Worm (Caenorhabditis elegans) whole organism, L4 larva: ENCODE data around the gene Y49F6B.2.

Source experiments
- F37D6.2 ChIP-seq: sonication (generic microtip); optimal IDR thresholded peaks from 2 replicates; lab custom pipeline; 2016; ENCODE audit warnings: mild to moderate bottlenecking, missing genetic modification characterization, missing compliant biosample characterization
- F44E2.7 ChIP-seq: fragments of 200-800 bp; sonication (Bioruptor generic); IDR thresholded peaks from 2 replicates; pipeline ENCODE4 v2.1.2; 2022; ENCODE audit warnings: missing genetic modification characterization, missing compliant biosample characterization
- R02D3.7 ChIP-seq: fragments of 150-350 bp; sonication (generic microtip); optimal IDR thresholded peaks from 3 replicates; lab custom pipeline; 2014; ENCODE audit warnings: missing biosample characterization, missing genetic modification characterization
- T26A8.4 ChIP-seq: fragments of 200-800 bp; sonication (Bioruptor generic); IDR thresholded peaks from 2 replicates; pipeline ENCODE4 v1.3.6; 2022; ENCODE audit warnings: missing genetic modification characterization, missing compliant biosample characterization
- Y75B8A.6 ChIP-seq: fragments of 200-800 bp; sonication (Bioruptor generic); IDR thresholded peaks from 2 replicates; pipeline ENCODE4 v1.3.6; 2022; ENCODE audit warnings: missing genetic modification reagents, missing genetic modification characterization, missing compliant biosample characterization
- ZK337.2 ChIP-seq: fragments of 200-800 bp; sonication (Bioruptor generic); IDR thresholded peaks from 2 replicates; pipeline ENCODE4 v1.3.6; 2022; ENCODE audit warnings: missing genetic modification reagents, missing genetic modification characterization, missing compliant biosample characterization
- ZK546.5 ChIP-seq, 2 experiments: sonication (generic microtip); optimal IDR thresholded peaks; 2 replicates each; lab custom pipeline; 2017; ENCODE audit warnings: missing biosample characterization in 2 of 2, missing genetic modification characterization in 2 of 2
- aha-1 ChIP-seq: fragments of 150-350 bp; peaks from one replicate; lab custom pipeline; 2014; ENCODE audit warnings: missing biosample characterization, missing genetic modification characterization
- arid-1 ChIP-seq: fragments of 200-800 bp; sonication (Bioruptor generic); conservative IDR thresholded peaks from 2 replicates; pipeline ENCODE4 v1.3.6; 2022; ENCODE audit warnings: missing genetic modification reagents, missing genetic modification characterization, missing compliant biosample characterization
- ceh-44 ChIP-seq: fragments of 200-800 bp; sonication (Bioruptor generic); IDR thresholded peaks from 2 replicates; pipeline ENCODE4 v1.3.6; 2022; ENCODE audit warnings: missing genetic modification reagents, missing genetic modification characterization, missing compliant biosample characterization
- cey-2 ChIP-seq: sonication (generic microtip); optimal IDR thresholded peaks from 3 replicates; lab custom pipeline; 2017; ENCODE audit warnings: missing genetic modification characterization, mild to moderate bottlenecking, missing compliant biosample characterization, antibody characterized with exemption, borderline replicate concordance; ENCODE audit not compliant: insufficient read depth
- ctbp-1 ChIP-seq: fragments of 200-800 bp; sonication (Bioruptor generic); IDR thresholded peaks from 2 replicates; pipeline ENCODE4 v1.3.6; 2022; ENCODE audit warnings: missing genetic modification reagents, missing genetic modification characterization, missing compliant biosample characterization
- daf-16 ChIP-seq, 3 experiments: sonication (generic microtip); optimal IDR thresholded peaks; 2 replicates each; lab custom pipeline; 2016 to 2017; ENCODE audit warnings: missing genetic modification characterization in 3 of 3, missing genetic modification reagents in 3 of 3, mild to moderate bottlenecking in 2 of 3, missing compliant biosample characterization in 2 of 3, missing biosample characterization in 1 of 3, moderate library complexity in 1 of 3
- daf-19 ChIP-seq: fragments of 200-800 bp; sonication (Bioruptor generic); conservative IDR thresholded peaks from 2 replicates; pipeline ENCODE4 v1.3.6; 2022; ENCODE audit warnings: missing genetic modification characterization, missing compliant biosample characterization
- dmd-6 ChIP-seq: fragments of 200-800 bp; sonication (Bioruptor generic); IDR thresholded peaks from 2 replicates; pipeline ENCODE4 v1.3.6; 2022; ENCODE audit warnings: missing genetic modification reagents, missing genetic modification characterization, missing compliant biosample characterization
- dmd-9 ChIP-seq: fragments of 200-800 bp; sonication (Bioruptor generic); IDR thresholded peaks from 2 replicates; pipeline ENCODE4 v1.3.6; 2022; ENCODE audit warnings: missing genetic modification reagents, missing genetic modification characterization, missing compliant biosample characterization
- dpl-1 ChIP-seq: fragments of 150-350 bp; optimal IDR thresholded peaks from 2 replicates; lab custom pipeline; 2014; ENCODE audit warnings: missing biosample characterization, missing genetic modification reagents, missing genetic modification characterization
- duxl-1 ChIP-seq: sonication (generic microtip); optimal IDR thresholded peaks from 2 replicates; lab custom pipeline; 2016; ENCODE audit warnings: mild to moderate bottlenecking, missing genetic modification characterization, moderate library complexity, missing compliant biosample characterization; ENCODE audit not compliant: poor library complexity
- egl-43 ChIP-seq: fragments of 200-800 bp; sonication (Bioruptor generic); IDR thresholded peaks from 2 replicates; pipeline ENCODE4 v1.3.6; 2022; ENCODE audit warnings: missing genetic modification reagents, missing genetic modification characterization, missing compliant biosample characterization
- fkh-10 ChIP-seq: fragments of 150-350 bp; optimal IDR thresholded peaks from 2 replicates; lab custom pipeline; 2014; ENCODE audit warnings: missing biosample characterization, missing genetic modification reagents, missing genetic modification characterization
- gei-8 ChIP-seq: fragments of 200-800 bp; sonication (Bioruptor generic); optimal IDR thresholded peaks from 2 replicates; lab custom pipeline; 2018; ENCODE audit warnings: mild to moderate bottlenecking, missing genetic modification characterization, missing compliant biosample characterization
- hlh-11 ChIP-seq: fragments of 200-800 bp; sonication (Bioruptor generic); optimal IDR thresholded peaks from 2 replicates; lab custom pipeline; 2018; ENCODE audit warnings: mild to moderate bottlenecking, missing genetic modification characterization, missing compliant biosample characterization
- lim-7 ChIP-seq: fragments of 200-800 bp; sonication (Bioruptor generic); IDR thresholded peaks from 2 replicates; pipeline ENCODE4 v1.3.6; 2022; ENCODE audit warnings: missing genetic modification characterization, missing compliant biosample characterization
- lin-38 ChIP-seq: fragments of 200-800 bp; sonication (Bioruptor generic); IDR thresholded peaks from 2 replicates; pipeline ENCODE4 v1.3.6; 2022; ENCODE audit warnings: missing genetic modification reagents, missing genetic modification characterization, missing compliant biosample characterization
- lin-39 ChIP-seq: fragments of 150-350 bp; optimal IDR thresholded peaks from 2 replicates; lab custom pipeline; 2014; ENCODE audit warnings: missing biosample characterization, missing genetic modification reagents, missing genetic modification characterization
- lsy-2 ChIP-seq, 2 experiments: fragments of 150-350 bp in 1 of 2; sonication (generic microtip) in 1 of 2; optimal IDR thresholded peaks; 2 replicates each; lab custom pipeline; 2014 to 2017; ENCODE audit warnings: missing biosample characterization in 2 of 2, missing genetic modification characterization in 2 of 2
- mdl-1 ChIP-seq, 2 experiments: fragments of 150-350 bp in 1 of 2; sonication (generic microtip) in 1 of 2; optimal IDR thresholded peaks; 2 replicates each; lab custom pipeline; 2014 to 2017; ENCODE audit warnings: missing biosample characterization in 2 of 2, missing genetic modification characterization in 2 of 2
- mdt-29 ChIP-seq: fragments of 200-800 bp; sonication (Bioruptor generic); IDR thresholded peaks from 2 replicates; pipeline ENCODE4 v1.3.6; 2022; ENCODE audit warnings: missing genetic modification reagents, missing genetic modification characterization, missing compliant biosample characterization
- mep-1 ChIP-seq: fragments of 150-350 bp; sonication (generic microtip); optimal IDR thresholded peaks from 3 replicates; lab custom pipeline; 2014; ENCODE audit warnings: missing biosample characterization, missing genetic modification characterization
- mxl-2 ChIP-seq: fragments of 200-800 bp; sonication (Bioruptor generic); conservative IDR thresholded peaks from 2 replicates; pipeline ENCODE4 v1.3.6; 2022; ENCODE audit warnings: missing genetic modification reagents, missing genetic modification characterization, missing compliant biosample characterization
- mxl-3 ChIP-seq: fragments of 200-800 bp; sonication (Bioruptor generic); optimal IDR thresholded peaks from 2 replicates; lab custom pipeline; 2018; ENCODE audit warnings: mild to moderate bottlenecking, missing genetic modification characterization, missing compliant biosample characterization
- nhr-10 ChIP-seq: fragments of 150-350 bp; optimal IDR thresholded peaks from 2 replicates; lab custom pipeline; 2014; ENCODE audit warnings: missing biosample characterization, missing genetic modification characterization
- php-3 ChIP-seq: fragments of 200-800 bp; sonication (Bioruptor generic); IDR thresholded peaks from 2 replicates; pipeline ENCODE4 v1.3.6; 2022; ENCODE audit warnings: missing genetic modification reagents, missing genetic modification characterization, missing compliant biosample characterization
- pqm-1 ChIP-seq: sonication (generic microtip); optimal IDR thresholded peaks from 2 replicates; lab custom pipeline; 2017; ENCODE audit warnings: missing biosample characterization, missing genetic modification characterization
- rbr-2 ChIP-seq: sonication (generic microtip); optimal IDR thresholded peaks from 2 replicates; lab custom pipeline; 2016; ENCODE audit warnings: missing genotype, missing genetic modification characterization, missing compliant biosample characterization
- saeg-2 ChIP-seq: fragments of 200-800 bp; sonication (Bioruptor generic); IDR thresholded peaks from 2 replicates; pipeline ENCODE4 v1.3.6; 2022; ENCODE audit warnings: missing genetic modification reagents, missing genetic modification characterization, missing compliant biosample characterization
- set-16 ChIP-seq: fragments of 200-800 bp; sonication (Bioruptor generic); IDR thresholded peaks from 2 replicates; pipeline ENCODE4 v1.3.6; 2022; ENCODE audit warnings: missing genetic modification reagents, missing genetic modification characterization, missing compliant biosample characterization
- skn-1 ChIP-seq: fragments of 150-350 bp; optimal IDR thresholded peaks from 2 replicates; lab custom pipeline; 2014; ENCODE audit warnings: missing biosample characterization, missing genetic modification characterization
- snpc-1.2 ChIP-seq: fragments of 200-800 bp; sonication (Bioruptor generic); IDR thresholded peaks from 2 replicates; pipeline ENCODE4 v1.3.6; 2022; ENCODE audit warnings: missing genetic modification reagents, missing genetic modification characterization, missing compliant biosample characterization
- spr-1 ChIP-seq: sonication (generic microtip); optimal IDR thresholded peaks from 2 replicates; lab custom pipeline; 2016; ENCODE audit warnings: mild to moderate bottlenecking, missing genetic modification characterization, missing compliant biosample characterization
- tra-1 ChIP-seq: fragments of 200-800 bp; sonication (Bioruptor generic); IDR thresholded peaks from 2 replicates; pipeline ENCODE4 v1.3.6; 2022; ENCODE audit warnings: missing genetic modification reagents, missing genetic modification characterization, missing compliant biosample characterization
- unc-62 ChIP-seq, 3 experiments: fragments of 150-350 bp in 1 of 3; sonication (generic microtip); optimal IDR thresholded peaks in 2 of 3; peaks in 1 of 3; 1 replicate in 1 of 3; 2 replicates in 2 of 3; lab custom pipeline; 2014 to 2017; ENCODE audit warnings: missing biosample characterization in 3 of 3, missing genetic modification characterization in 3 of 3, missing genetic modification reagents in 3 of 3, missing genotype in 1 of 3
- vab-7 ChIP-seq: fragments of 200-800 bp; sonication (Bioruptor generic); IDR thresholded peaks from 2 replicates; pipeline ENCODE4 v1.3.6; 2022; ENCODE audit warnings: missing genetic modification reagents, missing genetic modification characterization, missing compliant biosample characterization
- zip-2 ChIP-seq: fragments of 150-350 bp; optimal IDR thresholded peaks from 2 replicates; lab custom pipeline; 2014; ENCODE audit warnings: missing biosample characterization, missing genetic modification characterization
- ztf-7 ChIP-seq: fragments of 150-350 bp; optimal IDR thresholded peaks from 2 replicates; lab custom pipeline; 2014; ENCODE audit warnings: missing biosample characterization, missing genetic modification characterization

The Y49F6B.2 gene

ce11 chrII:3547282-3547681 is 44.5 kb downstream of the Y49F6B.2 start (continued):
- TF ChIP-seq dpl-1 (GFP tag; lab: Kevin White, UChicago), result peak; percentile 8
- TF ChIP-seq fkh-10 (GFP tag; lab: Kevin White, UChicago), result peak; percentile 22
- no peak for TF ChIP-seq ZK546.5 (tag; optimal IDR thresholded peaks at IDR 0.05; lab: Kevin White, UChicago)
- TF ChIP-seq ceh-44, result no peak
- no peak for TF ChIP-seq skn-1 (tag; lab: Kevin White, UChicago)
- TF ChIP-seq spr-1 (tag; lab: Kevin White, UChicago), result no peak
- no peak for TF ChIP-seq mxl-3
- no peak for TF ChIP-seq egl-43

- TF ChIP-seq ceh-44 (no peak), ctbp-1 (no peak), arid-1 (GFP tag; lab: Robert Waterston, UW) (no peak), daf-16 (GFP tag; optimal IDR thresholded peaks at IDR 0.05; lab: Kevin White, UChicago) (no peak), daf-16 (tag; optimal IDR thresholded peaks at IDR 0.05; lab: Kevin White, UChicago) (peak; percentile 28), dmd-9 (no peak), mxl-2 (no peak), nhr-10 (tag; lab: Kevin White, UChicago) (no peak), php-3 (GFP tag; lab: Robert Waterston, UW) (no peak), saeg-2 (GFP tag; lab: Robert Waterston, UW) (no peak), pqm-1 (tag; lab: Kevin White, UChicago) (peak; percentile 13), gei-8 (GFP tag; lab: Kevin White, UChicago) (no peak), unc-62 (GFP tag; optimal IDR thresholded peaks at IDR 0.05 in 1 of 2; lab: Kevin White, UChicago) (peak in 1 of 2 experiments; percentile 7), unc-62 (tag; optimal IDR thresholded peaks at IDR 0.05; lab: Kevin White, UChicago) (no peak), snpc-1.2 (GFP tag; lab: Robert Waterston, UW) (no peak), duxl-1 (tag; lab: Kevin White, UChicago) (no peak), ZK546.5 (tag; optimal IDR thresholded peaks at IDR 0.05; lab: Kevin White, UChicago) (no peak), lin-39 (tag; lab: Kevin White, UChicago) (no peak), dmd-6 (GFP tag; lab: Robert Waterston, UW) (peak; percentile 21; the same call in 1 of the 2 replicates), vab-7 (GFP tag; lab: Robert Waterston, UW) (no peak), hlh-11 (tag; lab: Kevin White, UChicago) (peak; percentile 18)
Observed at ce11 chrII:3550352-3550751, 47.6 kb downstream of the Y49F6B.2 start, which contains the start of gene W10G11.19. Gene W10G11.19, plus strand, starts transcription at chrII:3550652.

ce11 chrII:3553453-3553852 is 50.7 kb downstream of the Y49F6B.2 start, which contains the start of gene dnc-3:
Gene dnc-3, plus strand, starts transcription at chrII:3553724.
- TF ChIP-seq mdl-1 (tag; optimal IDR thresholded peaks at IDR 0.05; lab: Kevin White, UChicago) (no peak), tra-1 (no peak), R02D3.7 (tag; lab: Kevin White, UChicago) (no peak), lin-38 (GFP tag; lab: Robert Waterston, UW) (peak; percentile 69), aha-1 (tag; lab: Kevin White, UChicago) (peak; percentile 72), mep-1 (tag; lab: Kevin White, UChicago) (peak; percentile 66), duxl-1 (tag; lab: Kevin White, UChicago) (no peak), Y75B8A.6 (GFP tag; lab: Robert Waterston, UW) (no peak), lin-39 (tag; lab: Kevin White, UChicago) (no peak), ZK337.2 (GFP tag; lab: Robert Waterston, UW) (no peak), lim-7 (GFP tag; lab: Robert Waterston, UW) (no peak), daf-19 (no peak), set-16 (GFP tag; lab: Robert Waterston, UW) (no peak), mdt-29 (GFP tag; lab: Robert Waterston, UW) (no peak), snpc-1.2 (GFP tag; lab: Robert Waterston, UW) (no peak), T26A8.4 (GFP tag; lab: Robert Waterston, UW) (0 out of 2 replicates have a peak, but pooled peaks have one; percentile 30), zip-2 (tag; lab: Kevin White, UChicago) (peak; percentile 21), dpl-1 (GFP tag; lab: Kevin White, UChicago) (peak; percentile 16), F44E2.7 (GFP tag; lab: Robert Waterston, UW) (no peak), cey-2 (tag; lab: Kevin White, UChicago) (no peak), F37D6.2 (tag; lab: Kevin White, UChicago) (peak; percentile 39), ZK546.5 (tag; optimal IDR thresholded peaks at IDR 0.05; lab: Kevin White, UChicago) (no peak), lsy-2 (tag; optimal IDR thresholded peaks at IDR 0.05; lab: Kevin White, UChicago) (peak in 1 of 2 experiments; percentile 71), ztf-7 (tag; lab: Kevin White, UChicago) (no peak), spr-1 (tag; lab: Kevin White, UChicago) (no peak), unc-62 (GFP tag; optimal IDR thresholded peaks at IDR 0.05 in 1 of 2; lab: Kevin White, UChicago) (no peak), unc-62 (tag; optimal IDR thresholded peaks at IDR 0.05; lab: Kevin White, UChicago) (no peak), skn-1 (tag; lab: Kevin White, UChicago) (no peak), hlh-11 (tag; lab: Kevin White, UChicago) (peak; percentile 40), rbr-2 (tag; lab: Kevin White, UChicago) (peak; percentile 26)
